Comparison of ENCODE assay signal across 1 fruit fly cellular context in the genomic region with DNA sequence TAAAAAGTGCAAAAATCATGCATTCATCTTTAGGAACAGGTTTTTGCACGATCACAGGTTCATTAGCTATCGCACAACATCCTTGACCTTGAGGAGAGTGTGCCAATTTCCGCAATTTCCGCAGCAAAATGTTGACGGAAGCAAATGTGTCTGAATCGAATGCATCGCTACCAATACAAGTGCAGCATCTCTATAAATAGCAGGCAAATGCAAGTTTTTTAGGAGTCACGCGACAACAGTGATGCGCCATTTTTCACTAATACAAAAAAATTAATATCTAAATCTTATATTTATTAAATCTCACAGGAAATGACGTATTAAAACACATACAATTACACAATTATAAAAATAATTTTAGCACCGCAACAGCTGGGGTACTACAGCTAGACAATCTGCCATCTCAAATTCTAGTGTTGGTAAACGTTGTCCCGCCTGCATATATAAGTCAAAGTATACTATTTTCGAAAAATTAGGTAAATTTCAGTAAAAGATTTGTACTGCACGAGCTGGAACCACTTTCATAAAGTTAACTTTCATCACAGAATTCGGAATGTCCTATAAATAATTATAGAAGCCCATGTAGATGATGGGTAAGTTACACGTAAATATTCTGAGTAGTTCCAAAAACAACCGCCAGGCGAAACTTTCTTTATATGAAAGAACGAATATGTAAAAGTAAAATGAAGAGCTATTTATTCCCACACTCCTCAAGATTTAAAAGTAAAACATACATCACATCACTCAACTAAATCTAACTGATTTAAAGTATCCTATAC.
TF ChIP-seq lines count a peak whose summit lies in the region.

A gene (minus strand): TSS at position 400 of the 776 bp plus-strand sequence.

TF ChIP-seq in whole organism, embryonic, 481 proteins besides CTCF, POLR2A, EP300 and RAD21 (continued from another document and continues in another):
- TF ChIP-seq Sry-δ (GFP tag; optimal IDR thresholded peaks at IDR 0.05; lab: Kevin White, UChicago) (peak; percentile 73), BtbVII (GFP tag; optimal IDR thresholded peaks at IDR 0.05; lab: Kevin White, UChicago) (peak; percentile 93), dati (GFP tag; IDR thresholded peaks at IDR 0.05; lab: Robert Waterston, UW) (peak; percentile 96), HLH3B (GFP tag; IDR thresholded peaks at IDR 0.05; lab: Robert Waterston, UW) (peak; percentile 98), Tbp (GFP tag; optimal IDR thresholded peaks at IDR 0.05; lab: Kevin White, UChicago) (peak; percentile 68), CG7786 (GFP tag; optimal IDR thresholded peaks at IDR 0.05; lab: Kevin White, UChicago) (peak; percentile 89), Sin3A (optimal IDR thresholded peaks at IDR 0.05; lab: Kevin White, UChicago) (no peak), da (GFP tag; optimal IDR thresholded peaks at IDR 0.05; lab: Kevin White, UChicago) (peak; percentile 86), CG3995 (GFP tag; optimal IDR thresholded peaks at IDR 0.05; lab: Kevin White, UChicago) (peak; percentile 74), stc (GFP tag; IDR thresholded peaks at IDR 0.05; lab: Robert Waterston, UW) (peak; percentile 97), sr (GFP tag; IDR thresholded peaks at IDR 0.05; lab: Robert Waterston, UW) (peak; percentile 92; the same call in 2 of the 3 replicates), B-H1 (GFP tag; IDR thresholded peaks at IDR 0.05; lab: Robert Waterston, UW) (peak; percentile 98), CG5953 (GFP tag; IDR thresholded peaks at IDR 0.05; lab: Robert Waterston, UW) (peak; percentile 98), Bteb2 (GFP tag; optimal IDR thresholded peaks at IDR 0.05; lab: Kevin White, UChicago) (peak; percentile 92), CoRest (tag; optimal IDR thresholded peaks at IDR 0.05; lab: Kevin White, UChicago) (peak; percentile 98), CG7372 (GFP tag; IDR thresholded peaks at IDR 0.05; lab: Robert Waterston, UW) (peak; percentile 97), CG18764 (GFP tag; optimal IDR thresholded peaks at IDR 0.05; lab: Kevin White, UChicago) (peak; percentile 93), CG18476 (GFP tag; optimal IDR thresholded peaks at IDR 0.05; lab: Kevin White, UChicago) (peak; percentile 95), chif (GFP tag; optimal IDR thresholded peaks at IDR 0.05; lab: Kevin White, UChicago) (peak; percentile 94 to 96), ab (GFP tag; optimal IDR thresholded peaks at IDR 0.05; lab: Kevin White, UChicago) (peak; percentile 92), gcm (GFP tag; optimal IDR thresholded peaks at IDR 0.05; lab: Kevin White, UChicago) (peak; percentile 98), gce (GFP tag; IDR thresholded peaks at IDR 0.05; lab: Robert Waterston, UW) (peak; percentile 97), CG11723 (GFP tag; optimal IDR thresholded peaks at IDR 0.05; lab: Kevin White, UChicago) (peak; percentile 95), CG16863 (GFP tag; optimal IDR thresholded peaks at IDR 0.05; lab: Kevin White, UChicago) (peak; percentile 93), CG18599 (GFP tag; optimal IDR thresholded peaks at IDR 0.05; lab: Kevin White, UChicago) (peak; percentile 96), CG32772 (GFP tag; IDR thresholded peaks at IDR 0.05; lab: Robert Waterston, UW) (peak; percentile 98), vvl (GFP tag; IDR thresholded peaks at IDR 0.05; lab: Robert Waterston, UW) (peak; percentile 99), ase (GFP tag; IDR thresholded peaks at IDR 0.05; lab: Robert Waterston, UW) (peak; percentile 98), tio (GFP tag; optimal IDR thresholded peaks at IDR 0.05; lab: Kevin White, UChicago) (peak; percentile 97), esg (GFP tag; conservative IDR thresholded peaks at IDR 0.05; lab: Robert Waterston, UW) (peak; percentile 98), hkb (optimal IDR thresholded peaks at IDR 0.05; lab: Kevin White, UChicago) (no peak), hkb (GFP tag; IDR thresholded peaks at IDR 0.05; lab: Robert Waterston, UW) (peak; percentile 98), crol (GFP tag; IDR thresholded peaks at IDR 0.05; lab: Robert Waterston, UW) (peak; percentile 77), usp (GFP tag; optimal IDR thresholded peaks at IDR 0.05; lab: Kevin White, UChicago) (no peak), C15 (GFP tag; IDR thresholded peaks at IDR 0.05; lab: Robert Waterston, UW) (peak; percentile 96), gfzf (GFP tag; optimal IDR thresholded peaks at IDR 0.05; lab: Kevin White, UChicago) (peak; percentile 30), sug (tag; optimal IDR thresholded peaks at IDR 0.05; lab: Kevin White, UChicago) (peak; percentile 93), Fer2 (tag; optimal IDR thresholded peaks at IDR 0.05; lab: Kevin White, UChicago) (peak; percentile 85), sens-2 (GFP tag; IDR thresholded peaks at IDR 0.05; lab: Robert Waterston, UW) (peak; percentile 97), Meics (GFP tag; optimal IDR thresholded peaks at IDR 0.05; lab: Kevin White, UChicago) (peak; percentile 95), CG1233 (GFP tag; optimal IDR thresholded peaks at IDR 0.05; lab: Kevin White, UChicago) (peak; percentile 95), lov (optimal IDR thresholded peaks at IDR 0.05; lab: Kevin White, UChicago) (no peak), lov (GFP tag; IDR thresholded peaks at IDR 0.05; lab: Robert Waterston, UW) (peak; percentile 98), CG1792 (GFP tag; optimal IDR thresholded peaks at IDR 0.05; lab: Kevin White, UChicago) (peak; percentile 84), CG15269 (tag; optimal IDR thresholded peaks at IDR 0.05; lab: Kevin White, UChicago) (peak; percentile 97), NC2β (GFP tag; optimal IDR thresholded peaks at IDR 0.05; lab: Kevin White, UChicago) (peak; percentile 88), CG34376 (GFP tag; optimal IDR thresholded peaks at IDR 0.05; lab: Kevin White, UChicago) (peak; percentile 64), CG16813 (GFP tag; IDR thresholded peaks at IDR 0.05; lab: Robert Waterston, UW; ENCODE audit: partially characterized antibody) (peak; percentile 52; the same call in 2 of the 3 replicates), CG6791 (GFP tag; IDR thresholded peaks at IDR 0.05; lab: Robert Waterston, UW; ENCODE audit: partially characterized antibody) (peak; percentile 42; the same call in 1 of the 3 replicates), Pdp1 (GFP tag; optimal IDR thresholded peaks at IDR 0.05; lab: Kevin White, UChicago) (peak; percentile 93 to 94), gcm2 (GFP tag; optimal IDR thresholded peaks at IDR 0.05; lab: Kevin White, UChicago) (peak; percentile 96), fd96Cb (tag; optimal IDR thresholded peaks at IDR 0.05; lab: Kevin White, UChicago) (peak; percentile 96), CG11247 (GFP tag; IDR thresholded peaks at IDR 0.05; lab: Robert Waterston, UW) (peak; percentile 98), Lpt (GFP tag; optimal IDR thresholded peaks at IDR 0.05; lab: Kevin White, UChicago) (no peak), pan (optimal IDR thresholded peaks at IDR 0.05; lab: Kevin White, UChicago) (no peak), pan (GFP tag; optimal IDR thresholded peaks at IDR 0.05 in 1 of 2, IDR thresholded peaks at IDR 0.05 in 1 of 2) (peak in 1 of 2 experiments; percentile 99), Chrac-16 (GFP tag; optimal IDR thresholded peaks at IDR 0.05; lab: Kevin White, UChicago) (peak; percentile 98), lmd (GFP tag; IDR thresholded peaks at IDR 0.05; lab: Robert Waterston, UW) (peak; percentile 97), CG11696 (GFP tag; IDR thresholded peaks at IDR 0.05; lab: Robert Waterston, UW) (peak; percentile 92), crp (GFP tag; optimal IDR thresholded peaks at IDR 0.05; lab: Kevin White, UChicago) (peak; percentile 41 to 83), mirr (GFP tag; optimal IDR thresholded peaks at IDR 0.05; lab: Kevin White, UChicago) (peak; percentile 79), grn (GFP tag; optimal IDR thresholded peaks at IDR 0.05; lab: Kevin White, UChicago) (peak; percentile 65), Doc2 (GFP tag; IDR thresholded peaks at IDR 0.05; lab: Robert Waterston, UW) (peak; percentile 85), CG13894 (tag; optimal IDR thresholded peaks at IDR 0.05; lab: Kevin White, UChicago) (peak; percentile 91), wor (GFP tag; IDR thresholded peaks at IDR 0.05; lab: Robert Waterston, UW) (peak; percentile 98), Nf-YB (GFP tag; optimal IDR thresholded peaks at IDR 0.05; lab: Kevin White, UChicago) (peak; percentile 86), CG11398 (GFP tag; optimal IDR thresholded peaks at IDR 0.05; lab: Kevin White, UChicago) (peak; percentile 74), CG2889 (GFP tag; IDR thresholded peaks at IDR 0.05; lab: Robert Waterston, UW) (peak; percentile 97), Neu2 (GFP tag; optimal IDR thresholded peaks at IDR 0.05; lab: Kevin White, UChicago; ENCODE audit: borderline replicate concordance) (peak; percentile 13), Dref (GFP tag; IDR thresholded peaks at IDR 0.05; lab: Robert Waterston, UW) (peak; percentile 43; the same call in 1 of the 2 replicates), CG12391 (tag; optimal IDR thresholded peaks at IDR 0.05; lab: Kevin White, UChicago) (peak; percentile 99), oc (tag; optimal IDR thresholded peaks at IDR 0.05; lab: Kevin White, UChicago) (peak; percentile 97), CG2116 (GFP tag; optimal IDR thresholded peaks at IDR 0.05; lab: Kevin White, UChicago) (peak; percentile 91), CG33213 (GFP tag; optimal IDR thresholded peaks at IDR 0.05; lab: Kevin White, UChicago) (peak; percentile 90), mld (GFP tag; IDR thresholded peaks at IDR 0.05; lab: Robert Waterston, UW; ENCODE audit: partially characterized antibody) (no peak), CG4328 (GFP tag; optimal IDR thresholded peaks at IDR 0.05; lab: Kevin White, UChicago) (peak; percentile 85), CG8089 (GFP tag; optimal IDR thresholded peaks at IDR 0.05; lab: Kevin White, UChicago) (peak; percentile 88), z (GFP tag; IDR thresholded peaks at IDR 0.05; lab: Robert Waterston, UW) (peak; percentile 73), CG10431 (GFP tag; optimal IDR thresholded peaks at IDR 0.05; lab: Kevin White, UChicago) (peak; percentile 88), D19A (tag; optimal IDR thresholded peaks at IDR 0.05; lab: Kevin White, UChicago) (peak; percentile 92), CG8290 (GFP tag; optimal IDR thresholded peaks at IDR 0.05; lab: Kevin White, UChicago) (peak; percentile 95), CG8290 (tag; optimal IDR thresholded peaks at IDR 0.05; lab: Kevin White, UChicago) (peak; percentile 92), Atf-2 (GFP tag; optimal IDR thresholded peaks at IDR 0.05; lab: Kevin White, UChicago) (peak; percentile 91), CG17568 (GFP tag; optimal IDR thresholded peaks at IDR 0.05; lab: Kevin White, UChicago) (peak; percentile 95), HLHmδ (GFP tag; optimal IDR thresholded peaks at IDR 0.05; lab: Kevin White, UChicago) (no peak), ham (GFP tag; IDR thresholded peaks at IDR 0.05; lab: Robert Waterston, UW) (peak; percentile 88), toy (GFP tag; IDR thresholded peaks at IDR 0.05; lab: Robert Waterston, UW) (peak; percentile 89), CG3726 (GFP tag; IDR thresholded peaks at IDR 0.05; lab: Robert Waterston, UW) (peak; percentile 97), Hand (GFP tag; optimal IDR thresholded peaks at IDR 0.05; lab: Kevin White, UChicago) (peak; percentile 76), CG17829 (tag; optimal IDR thresholded peaks at IDR 0.05; lab: Kevin White, UChicago) (peak; percentile 98), otp (GFP tag; IDR thresholded peaks at IDR 0.05; lab: Robert Waterston, UW) (peak; percentile 98), CG10543 (GFP tag; optimal IDR thresholded peaks at IDR 0.05; lab: Kevin White, UChicago) (peak; percentile 90), nmo (GFP tag; optimal IDR thresholded peaks at IDR 0.05; lab: Kevin White, UChicago) (peak; percentile 98), CG10654 (GFP tag; optimal IDR thresholded peaks at IDR 0.05; lab: Kevin White, UChicago) (peak; percentile 97), hth (optimal IDR thresholded peaks at IDR 0.05; lab: Kevin White, UChicago) (no peak), ewg (GFP tag; optimal IDR thresholded peaks at IDR 0.05; lab: Kevin White, UChicago) (peak; percentile 95), crc (GFP tag; optimal IDR thresholded peaks at IDR 0.05; lab: Kevin White, UChicago) (peak; percentile 86), chinmo (GFP tag; IDR thresholded peaks at IDR 0.05; lab: Robert Waterston, UW; ENCODE audit: partially characterized antibody) (0 out of 4 replicates have a peak, but pooled peaks have one; percentile 57), bowl (GFP tag; IDR thresholded peaks at IDR 0.05; lab: Robert Waterston, UW) (peak; percentile 96), fd3F (GFP tag; optimal IDR thresholded peaks at IDR 0.05; lab: Kevin White, UChicago) (peak; percentile 96), CG17361 (GFP tag; IDR thresholded peaks at IDR 0.05; lab: Robert Waterston, UW) (peak; percentile 97), unc-4 (GFP tag; IDR thresholded peaks at IDR 0.05; lab: Robert Waterston, UW; ENCODE audit: partially characterized antibody) (no peak), Hr78 (GFP tag; optimal IDR thresholded peaks at IDR 0.05; lab: Kevin White, UChicago) (peak in 1 of 2 experiments; percentile 82), prd (optimal IDR thresholded peaks at IDR 0.05; lab: Kevin White, UChicago) (no peak), prd (GFP tag; IDR thresholded peaks at IDR 0.05; lab: Robert Waterston, UW) (peak; percentile 99), ttk (GFP tag; IDR thresholded peaks at IDR 0.05; lab: Robert Waterston, UW) (peak; percentile 98), Adf1 (GFP tag; IDR thresholded peaks at IDR 0.05; lab: Robert Waterston, UW) (peak; percentile 75), sisA (GFP tag; IDR thresholded peaks at IDR 0.05; lab: Robert Waterston, UW) (peak; percentile 98), CG7271 (tag; optimal IDR thresholded peaks at IDR 0.05; lab: Kevin White, UChicago) (peak; percentile 93), CG1602 (GFP tag; optimal IDR thresholded peaks at IDR 0.05; lab: Kevin White, UChicago) (peak; percentile 99), HmgZ (tag; optimal IDR thresholded peaks at IDR 0.05; lab: Kevin White, UChicago) (peak; percentile 97), aop (GFP tag; IDR thresholded peaks at IDR 0.05; lab: Robert Waterston, UW) (peak; percentile 96), CHES-1-like (GFP tag; optimal IDR thresholded peaks at IDR 0.05; lab: Kevin White, UChicago) (peak; percentile 87), CG9797 (GFP tag; optimal IDR thresholded peaks at IDR 0.05; lab: Kevin White, UChicago) (peak; percentile 47), luna (GFP tag; optimal IDR thresholded peaks at IDR 0.05; lab: Kevin White, UChicago) (peak; percentile 77), hb (GFP tag; IDR thresholded peaks at IDR 0.05; lab: Robert Waterston, UW; ENCODE audit: partially characterized antibody) (no peak), p53 (GFP tag; optimal IDR thresholded peaks at IDR 0.05; lab: Kevin White, UChicago) (peak; percentile 38), CG18619 (GFP tag; optimal IDR thresholded peaks at IDR 0.05; lab: Kevin White, UChicago) (peak; percentile 95), btn (GFP tag; optimal IDR thresholded peaks at IDR 0.05; lab: Kevin White, UChicago) (peak; percentile 65), lbe (GFP tag; optimal IDR thresholded peaks at IDR 0.05; lab: Kevin White, UChicago) (peak; percentile 95)
